Fruit fly (Drosophila melanogaster) whole organism, embryonic: ENCODE results near the gene CG32564.

Experiments
- Adf1 ChIP-seq: fragments of 200-800 bp; sonication (Bioruptor generic); IDR thresholded peaks from 2 replicates; pipeline ENCODE4 v1.3.6; 2022; ENCODE audit warnings: missing biosample characterization, missing genetic modification characterization
- CG10209 ChIP-seq: fragments of 200-800 bp; sonication (Bioruptor generic); optimal IDR thresholded peaks from 3 replicates; lab custom pipeline; 2017; ENCODE audit warnings: missing biosample characterization, mild to moderate bottlenecking, missing genetic modification characterization, missing genetic modification reagents
- CG12236 ChIP-seq: fragments of 200-800 bp; sonication (Bioruptor generic); optimal IDR thresholded peaks from 2 replicates; lab custom pipeline; 2016; ENCODE audit warnings: missing biosample characterization, missing genetic modification characterization
- CG12659 ChIP-seq: fragments of 200-800 bp; sonication (Bioruptor generic); optimal IDR thresholded peaks from 3 replicates; lab custom pipeline; 2017; ENCODE audit warnings: mild to moderate bottlenecking, missing biosample characterization, missing genetic modification reagents, missing genetic modification characterization
- CG12769 ChIP-seq: fragments of 200-800 bp; sonication (Bioruptor generic); optimal IDR thresholded peaks from 2 replicates; lab custom pipeline; 2019; ENCODE audit warnings: missing biosample characterization, mild to moderate bottlenecking, missing genetic modification characterization, moderate library complexity
- CG13894 ChIP-seq: fragments of 200-800 bp; sonication (Bioruptor generic); optimal IDR thresholded peaks from 3 replicates; lab custom pipeline; 2018; ENCODE audit warnings: missing biosample characterization, mild to moderate bottlenecking, missing genetic modification characterization, moderate library complexity
- CG15479 ChIP-seq: fragments of 200-800 bp; sonication (Bioruptor generic); optimal IDR thresholded peaks from 3 replicates; lab custom pipeline; 2019; ENCODE audit warnings: missing biosample characterization, mild to moderate bottlenecking, missing genetic modification characterization, moderate library complexity
- CG16815 ChIP-seq: fragments of 200-800 bp; sonication (Bioruptor generic); optimal IDR thresholded peaks from 3 replicates; lab custom pipeline; 2017; ENCODE audit warnings: missing biosample characterization, mild to moderate bottlenecking, missing genetic modification characterization
- CG18262 ChIP-seq: fragments of 200-800 bp; optimal IDR thresholded peaks from 3 replicates; lab custom pipeline; 2019; ENCODE audit warnings: missing biosample characterization, mild to moderate bottlenecking, missing genetic modification characterization, moderate library complexity
- CG2116 ChIP-seq: fragments of 200-800 bp; sonication (Bioruptor generic); optimal IDR thresholded peaks from 3 replicates; lab custom pipeline; 2018; ENCODE audit warnings: missing biosample characterization, mild to moderate bottlenecking, missing genetic modification characterization
- CG32767 ChIP-seq: fragments of 200-800 bp; sonication (Bioruptor generic); IDR thresholded peaks from 2 replicates; pipeline ENCODE4 v1.3.6; 2022; ENCODE audit warnings: missing biosample characterization, missing genetic modification characterization
- CG34224 ChIP-seq: fragments of 200-800 bp; sonication (Bioruptor generic); IDR thresholded peaks from 3 replicates; pipeline ENCODE4 v1.3.6; 2022; ENCODE audit warnings: missing biosample characterization, missing genetic modification characterization; ENCODE audit not compliant: partially characterized antibody
- CG6654 ChIP-seq: fragments of 200-800 bp; sonication (Bioruptor generic); optimal IDR thresholded peaks from 2 replicates; lab custom pipeline; 2017; ENCODE audit warnings: missing biosample characterization, mild to moderate bottlenecking, missing genetic modification characterization
- Ets65A ChIP-seq: fragments of 200-800 bp; sonication (Bioruptor generic); peaks from one replicate; lab custom pipeline; 2016; ENCODE audit warnings: missing biosample characterization, missing genetic modification characterization
- HLH3B ChIP-seq: fragments of 200-800 bp; sonication (Bioruptor generic); IDR thresholded peaks from 2 replicates; pipeline ENCODE4 v1.3.6; 2022; ENCODE audit warnings: missing biosample characterization, missing genetic modification characterization
- Hr51 ChIP-seq, 2 experiments: fragments of 200-800 bp; sonication (Bioruptor generic); optimal IDR thresholded peaks; 2 replicates in 1 of 2; 3 replicates in 1 of 2; lab custom pipeline; 2016 to 2018; ENCODE audit warnings: missing biosample characterization in 2 of 2, missing genetic modification characterization in 2 of 2, mild to moderate bottlenecking in 1 of 2, moderate library complexity in 1 of 2
- MESR4 ChIP-seq: fragments of 200-800 bp; sonication (Bioruptor generic); optimal IDR thresholded peaks from 2 replicates; lab custom pipeline; 2018; ENCODE audit warnings: missing biosample characterization, mild to moderate bottlenecking, missing genetic modification characterization, moderate library complexity
- Max ChIP-seq: fragments of 200-800 bp; sonication (Bioruptor generic); optimal IDR thresholded peaks from 2 replicates; lab custom pipeline; 2016; ENCODE audit warnings: missing biosample characterization, mild to moderate bottlenecking, missing genetic modification characterization
- Oli ChIP-seq: fragments of 200-800 bp; sonication (Bioruptor generic); optimal IDR thresholded peaks from 2 replicates; lab custom pipeline; 2018; ENCODE audit warnings: missing biosample characterization, mild to moderate bottlenecking, missing genetic modification characterization, moderate library complexity
- PHDP ChIP-seq: fragments of 200-800 bp; sonication (Bioruptor generic); optimal IDR thresholded peaks from 3 replicates; lab custom pipeline; 2018; ENCODE audit warnings: missing biosample characterization, mild to moderate bottlenecking, missing genetic modification characterization, moderate library complexity
- Side ChIP-seq: fragments of 200-800 bp; sonication (Bioruptor generic); optimal IDR thresholded peaks from 2 replicates; lab custom pipeline; 2016; ENCODE audit warnings: missing biosample characterization, missing genetic modification characterization
- Sox102F ChIP-seq: fragments of 200-800 bp; sonication (Bioruptor generic); optimal IDR thresholded peaks from 2 replicates; lab custom pipeline; 2018; ENCODE audit warnings: missing biosample characterization, mild to moderate bottlenecking, missing genetic modification characterization, moderate library complexity
- Stat92E ChIP-seq, 3 experiments: fragments of >200 bp in 2 of 3; fragments of 200-800 bp in 1 of 3; sonication (Bioruptor generic) in 1 of 3; optimal IDR thresholded peaks; 2 replicates each; lab custom pipeline; 2017 to 2019; ENCODE audit warnings: missing biosample characterization in 3 of 3, missing genetic modification characterization in 3 of 3, mild to moderate bottlenecking in 1 of 3, moderate library complexity in 1 of 3
- bcd ChIP-seq: fragments of 200-800 bp; sonication (Bioruptor generic); optimal IDR thresholded peaks from 2 replicates; lab custom pipeline; 2017; ENCODE audit warnings: missing biosample characterization, mild to moderate bottlenecking, missing genetic modification characterization
- bsh ChIP-seq, 2 experiments: fragments of 200-800 bp; sonication (Bioruptor generic); optimal IDR thresholded peaks; 2 replicates each; lab custom pipeline; 2017 to 2018; ENCODE audit warnings: mild to moderate bottlenecking in 2 of 2, missing biosample characterization in 2 of 2, missing genetic modification characterization in 2 of 2, moderate library complexity in 1 of 2
- fd64A ChIP-seq: fragments of 200-800 bp; sonication (Bioruptor generic); optimal IDR thresholded peaks from 3 replicates; lab custom pipeline; 2018; ENCODE audit warnings: missing biosample characterization, mild to moderate bottlenecking, missing genetic modification characterization
- fru ChIP-seq: fragments of >200 bp; optimal IDR thresholded peaks from 2 replicates; lab custom pipeline; 2017
- gcm ChIP-seq: fragments of 200-800 bp; sonication (Bioruptor generic); optimal IDR thresholded peaks from 2 replicates; lab custom pipeline; 2019; ENCODE audit warnings: missing biosample characterization, mild to moderate bottlenecking, missing genetic modification characterization, moderate library complexity
- ind ChIP-seq: fragments of 200-800 bp; sonication (Bioruptor generic); optimal IDR thresholded peaks from 3 replicates; lab custom pipeline; 2016; ENCODE audit warnings: missing biosample characterization, missing genetic modification characterization
- insv ChIP-seq, 2 experiments: fragments of 200-800 bp; sonication (Bioruptor generic); optimal IDR thresholded peaks; 3 replicates each; lab custom pipeline; 2016 to 2018; ENCODE audit warnings: missing biosample characterization in 2 of 2, missing genetic modification characterization in 2 of 2
- nmo ChIP-seq: fragments of 200-800 bp; sonication (Bioruptor generic); optimal IDR thresholded peaks from 2 replicates; lab custom pipeline; 2018; ENCODE audit warnings: missing biosample characterization, mild to moderate bottlenecking, missing genetic modification characterization, moderate library complexity
- pho ChIP-seq: fragments of 200-800 bp; sonication (Bioruptor generic); optimal IDR thresholded peaks from 2 replicates; lab custom pipeline; 2016; ENCODE audit warnings: missing biosample characterization, missing genetic modification characterization
- phol ChIP-seq: fragments of 200-800 bp; sonication (Bioruptor generic); optimal IDR thresholded peaks from 3 replicates; lab custom pipeline; 2018; ENCODE audit warnings: missing biosample characterization, mild to moderate bottlenecking, missing genetic modification characterization, moderate library complexity
- rib ChIP-seq: fragments of 200-800 bp; sonication (Bioruptor generic); IDR thresholded peaks from 2 replicates; pipeline ENCODE4 v1.3.6; 2022; ENCODE audit warnings: missing biosample characterization, missing genetic modification characterization
- sc ChIP-seq, 3 experiments: fragments of >200 bp in 2 of 3; fragments of 200-800 bp in 1 of 3; sonication (Bioruptor generic) in 1 of 3; optimal IDR thresholded peaks; 2 replicates in 2 of 3; 3 replicates in 1 of 3; lab custom pipeline; 2017; ENCODE audit warnings: mild to moderate bottlenecking in 1 of 3, missing biosample characterization in 1 of 3, missing genetic modification characterization in 1 of 3, missing genetic modification reagents in 1 of 3
- sens ChIP-seq: fragments of 200-800 bp; sonication (Bioruptor generic); peaks from one replicate; lab custom pipeline; 2016; ENCODE audit warnings: missing biosample characterization, missing genetic modification characterization
- slp2 ChIP-seq: fragments of 200-800 bp; sonication (Bioruptor generic); optimal IDR thresholded peaks from 2 replicates; lab custom pipeline; 2016; ENCODE audit warnings: missing biosample characterization, missing genetic modification characterization
- wdn ChIP-seq: fragments of 200-800 bp; sonication (Bioruptor generic); IDR thresholded peaks from 2 replicates; pipeline ENCODE4 v1.3.6; 2022; ENCODE audit warnings: missing biosample characterization, missing genetic modification characterization

The CG32564 gene

DNA sequence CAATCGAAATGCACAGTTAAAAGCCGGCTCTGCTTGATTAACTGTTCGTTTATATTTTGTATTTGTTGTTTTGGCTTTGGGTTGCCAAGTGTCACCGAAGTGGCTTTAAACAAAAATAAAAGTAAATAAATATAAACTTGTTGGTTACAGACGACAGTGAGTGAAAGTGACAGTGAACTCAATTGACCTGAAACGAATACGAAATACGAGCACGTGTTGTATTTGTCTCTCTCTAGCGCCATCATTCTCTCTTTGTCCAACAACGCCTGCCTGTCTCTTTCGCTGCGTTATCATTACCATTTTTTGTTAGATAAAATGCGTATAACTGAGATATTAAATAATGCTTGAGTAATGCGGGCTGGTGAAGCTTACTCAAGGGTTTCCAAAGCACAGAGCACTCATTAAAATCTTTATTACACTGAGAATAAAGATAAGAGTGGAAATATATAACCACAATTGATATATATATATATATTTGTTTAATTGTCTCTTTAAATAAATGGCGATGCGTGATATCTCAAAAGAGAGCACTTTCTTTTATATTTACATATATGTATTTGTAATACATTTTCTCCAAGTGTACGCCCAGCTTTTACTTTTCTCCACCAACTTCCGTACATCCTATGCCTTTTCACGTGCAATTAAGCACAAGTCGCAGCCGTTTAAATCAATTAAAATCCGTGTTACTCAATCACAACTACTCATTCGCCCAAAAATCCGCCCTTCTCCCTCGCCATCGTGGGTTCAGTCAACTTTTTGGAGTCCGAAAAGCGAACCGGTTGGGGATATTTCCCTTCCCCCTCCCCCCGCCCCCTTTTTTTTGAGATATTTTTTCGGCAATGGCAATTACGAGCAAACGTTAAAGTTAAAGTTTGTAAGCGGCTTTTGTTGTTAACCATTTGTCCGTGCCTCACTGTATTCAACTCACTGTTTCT is 24.7 kb upstream of the CG32564 start (continued):
- TF ChIP-seq wdn (GFP tag; lab: Robert Waterston, UW), result 0 out of 2 replicates have a peak, but pooled peaks have one; percentile 16
- TF ChIP-seq nmo, result peak; percentile 34
- no peak for TF ChIP-seq pho (GFP tag; lab: Kevin White, UChicago)
- peak; percentile 62 for TF ChIP-seq CG18262
- peak in 1 of 2 experiments; percentile 44 for TF ChIP-seq bsh (GFP tag; optimal IDR thresholded peaks at IDR 0.05; lab: Kevin White, UChicago)
- peak; percentile 5 for TF ChIP-seq ind (GFP tag; lab: Kevin White, UChicago)
- peak; percentile 13 for TF ChIP-seq Oli (tag; lab: Kevin White, UChicago)
- TF ChIP-seq CG12769, result peak; percentile 4
- TF ChIP-seq CG16815, result no peak
- TF ChIP-seq CG2116 (GFP tag; lab: Kevin White, UChicago), result no peak
- no peak for TF ChIP-seq CG32767 (GFP tag; lab: Robert Waterston, UW)
- TF ChIP-seq fru (lab: Kevin White, UChicago), result no peak
- TF ChIP-seq fd64A, result no peak
- TF ChIP-seq Sox102F, result peak; percentile 48
- peak; percentile 0 for TF ChIP-seq CG12659 (GFP tag; lab: Kevin White, UChicago)
- no peak for TF ChIP-seq Ets65A (GFP tag; lab: Kevin White, UChicago)
- TF ChIP-seq Hr51 (GFP tag; optimal IDR thresholded peaks at IDR 0.05; lab: Kevin White, UChicago), result peak in 1 of 2 experiments; percentile 43
- no peak for TF ChIP-seq Side (GFP tag; lab: Kevin White, UChicago)
- no peak for TF ChIP-seq Max
- no peak for TF ChIP-seq CG34224
- TF ChIP-seq gcm (GFP tag; lab: Kevin White, UChicago), result peak; percentile 43
- no peak for TF ChIP-seq MESR4
- no peak for TF ChIP-seq CG6654 (GFP tag; lab: Kevin White, UChicago)
- no peak for TF ChIP-seq insv (GFP tag; optimal IDR thresholded peaks at IDR 0.05; lab: Kevin White, UChicago)
- TF ChIP-seq slp2 (GFP tag; lab: Kevin White, UChicago), result no peak
- peak; percentile 34 for TF ChIP-seq PHDP (tag; lab: Kevin White, UChicago)
- no peak for TF ChIP-seq CG13894 (tag; lab: Kevin White, UChicago)
- no peak for TF ChIP-seq rib (GFP tag; lab: Robert Waterston, UW)
- TF ChIP-seq sc (optimal IDR thresholded peaks at IDR 0.05; lab: Kevin White, UChicago), result no peak
- no peak for TF ChIP-seq sc (GFP tag; optimal IDR thresholded peaks at IDR 0.05; lab: Kevin White, UChicago)
- TF ChIP-seq phol (tag; lab: Kevin White, UChicago), result peak; percentile 39
- no peak for TF ChIP-seq Stat92E (GFP tag; optimal IDR thresholded peaks at IDR 0.05; lab: Kevin White, UChicago)

dm6 chrX:17183486-17183885 is 22.7 kb upstream of the CG32564 start:
- TF ChIP-seq CG12236 (no peak), CG2116 (GFP tag; lab: Kevin White, UChicago) (no peak), Adf1 (no peak), CG15479 (GFP tag; lab: Kevin White, UChicago) (no peak), CG10209 (GFP tag; lab: Kevin White, UChicago) (no peak), bcd (GFP tag; lab: Kevin White, UChicago) (no peak), HLH3B (no peak), sens (no peak)
- TF ChIP-seq, all 482 proteins: peak for 0
